Worm (Caenorhabditis elegans) whole organism, L2 larva: Measurements from ENCODE around the gene srd-8.

Experiments
- C34F6.9 ChIP-seq: fragments of 150-350 bp; optimal IDR thresholded peaks from 2 replicates; lab custom pipeline; 2014; ENCODE audit warnings: missing biosample characterization, missing genetic modification characterization
- F13H6.1 ChIP-seq: sonication (generic microtip); optimal IDR thresholded peaks from 2 replicates; lab custom pipeline; 2016; ENCODE audit warnings: missing genetic modification characterization, missing compliant biosample characterization
- alr-1 ChIP-seq: fragments of 150-350 bp; optimal IDR thresholded peaks from 2 replicates; lab custom pipeline; 2014; ENCODE audit warnings: missing biosample characterization, missing genetic modification characterization
- aly-2 ChIP-seq: fragments of 150-350 bp; optimal IDR thresholded peaks from 2 replicates; lab custom pipeline; 2014; ENCODE audit warnings: missing biosample characterization, missing genetic modification characterization
- ama-1 ChIP-seq: fragments of 150-350 bp; optimal IDR thresholded peaks from 2 replicates; lab custom pipeline; 2018; ENCODE audit warnings: inconsistent platforms
- blmp-1 ChIP-seq: sonication (generic microtip); optimal IDR thresholded peaks from 2 replicates; lab custom pipeline; 2017; ENCODE audit warnings: missing genetic modification characterization, mild to moderate bottlenecking, missing compliant biosample characterization, antibody characterized with exemption, moderate library complexity; ENCODE audit not compliant: insufficient read depth
- ceh-16 ChIP-seq: fragments of 150-350 bp; optimal IDR thresholded peaks from 2 replicates; lab custom pipeline; 2014; ENCODE audit warnings: missing biosample characterization, missing genetic modification characterization
- ceh-82 ChIP-seq: fragments of 150-350 bp; optimal IDR thresholded peaks from 2 replicates; lab custom pipeline; 2014; ENCODE audit warnings: missing biosample characterization, missing genetic modification characterization
- crh-2 ChIP-seq: sonication (generic microtip); optimal IDR thresholded peaks from 2 replicates; lab custom pipeline; 2017; ENCODE audit warnings: missing biosample characterization, missing genetic modification characterization
- egl-27 ChIP-seq: sonication (generic microtip); optimal IDR thresholded peaks from 3 replicates; lab custom pipeline; 2017; ENCODE audit warnings: missing biosample characterization, missing genetic modification reagents, missing genetic modification characterization
- elt-1 ChIP-seq: fragments of 150-350 bp; optimal IDR thresholded peaks from 2 replicates; lab custom pipeline; 2014; ENCODE audit warnings: missing biosample characterization, missing genetic modification characterization
- fos-1 ChIP-seq: fragments of 150-350 bp; optimal IDR thresholded peaks from 2 replicates; lab custom pipeline; 2014; ENCODE audit warnings: missing biosample characterization, missing genetic modification characterization
- gmeb-1 ChIP-seq: fragments of 150-350 bp; optimal IDR thresholded peaks from 2 replicates; lab custom pipeline; 2014; ENCODE audit warnings: missing biosample characterization, missing genetic modification characterization
- lin-13 ChIP-seq: fragments of 150-350 bp; optimal IDR thresholded peaks from 2 replicates; lab custom pipeline; 2014; ENCODE audit warnings: missing biosample characterization, missing genetic modification reagents, missing genetic modification characterization
- lsy-2 ChIP-seq, 2 experiments: fragments of 150-350 bp in 1 of 2; sonication (generic microtip) in 1 of 2; optimal IDR thresholded peaks; 2 replicates each; lab custom pipeline; 2014 to 2017; ENCODE audit warnings: missing biosample characterization in 2 of 2, missing genetic modification characterization in 2 of 2
- mab-5 ChIP-seq: fragments of 150-350 bp; optimal IDR thresholded peaks from 2 replicates; lab custom pipeline; 2014; ENCODE audit warnings: missing biosample characterization, missing genetic modification characterization
- mdl-1 ChIP-seq, 2 experiments: fragments of 150-350 bp in 1 of 2; sonication (generic microtip) in 1 of 2; optimal IDR thresholded peaks; 2 replicates each; lab custom pipeline; 2017; ENCODE audit warnings: missing biosample characterization in 2 of 2, missing genetic modification characterization in 2 of 2
- nhr-10 ChIP-seq: sonication (generic microtip); optimal IDR thresholded peaks from 2 replicates; lab custom pipeline; 2017; ENCODE audit warnings: missing biosample characterization, missing genetic modification characterization
- nhr-11 ChIP-seq: fragments of 150-350 bp; optimal IDR thresholded peaks from 2 replicates; lab custom pipeline; 2014; ENCODE audit warnings: missing biosample characterization, missing genetic modification characterization
- nhr-129 ChIP-seq: fragments of 150-350 bp; optimal IDR thresholded peaks from 2 replicates; lab custom pipeline; 2014; ENCODE audit warnings: missing biosample characterization, missing genetic modification characterization
- nhr-21 ChIP-seq: fragments of 150-350 bp; optimal IDR thresholded peaks from 2 replicates; lab custom pipeline; 2014; ENCODE audit warnings: missing biosample characterization, missing genetic modification characterization
- nhr-25 ChIP-seq: fragments of 150-350 bp; sonication (generic microtip); optimal IDR thresholded peaks from 3 replicates; lab custom pipeline; 2014; ENCODE audit warnings: missing biosample characterization, missing genetic modification characterization
- nhr-6 ChIP-seq: fragments of 150-350 bp; optimal IDR thresholded peaks from 2 replicates; lab custom pipeline; 2014; ENCODE audit warnings: missing biosample characterization, missing genetic modification characterization
- nhr-77 ChIP-seq: fragments of 150-350 bp; optimal IDR thresholded peaks from 2 replicates; lab custom pipeline; 2014; ENCODE audit warnings: missing biosample characterization, missing genetic modification characterization
- peb-1 ChIP-seq: fragments of 150-350 bp; optimal IDR thresholded peaks from 2 replicates; lab custom pipeline; 2014; ENCODE audit warnings: missing biosample characterization, missing genetic modification characterization
- sem-4 ChIP-seq: fragments of 150-350 bp; optimal IDR thresholded peaks from 2 replicates; lab custom pipeline; 2014; ENCODE audit warnings: missing biosample characterization, missing genetic modification reagents, missing genetic modification characterization
- skn-1 ChIP-seq: sonication (generic microtip); optimal IDR thresholded peaks from 2 replicates; lab custom pipeline; 2017; ENCODE audit warnings: missing biosample characterization, missing genetic modification characterization
- sma-3 ChIP-seq: sonication (generic microtip); optimal IDR thresholded peaks from 2 replicates; lab custom pipeline; 2016; ENCODE audit warnings: missing genetic modification reagents, missing genetic modification characterization, missing compliant biosample characterization
- sma-9 ChIP-seq, 2 experiments: fragments of 150-350 bp in 1 of 2; sonication (generic microtip) in 1 of 2; optimal IDR thresholded peaks; 2 replicates each; lab custom pipeline; 2014 to 2016; ENCODE audit warnings: missing genetic modification characterization in 2 of 2, mild to moderate bottlenecking in 1 of 2, missing biosample characterization in 1 of 2, missing compliant biosample characterization in 1 of 2, missing genetic modification reagents in 1 of 2, moderate library complexity in 1 of 2
- unc-55 ChIP-seq: fragments of 150-350 bp; sonication (generic microtip); optimal IDR thresholded peaks from 3 replicates; lab custom pipeline; 2014; ENCODE audit warnings: missing biosample characterization, missing genetic modification reagents, missing genetic modification characterization
- unc-62 ChIP-seq: fragments of 150-350 bp; optimal IDR thresholded peaks from 2 replicates; lab custom pipeline; 2014; ENCODE audit warnings: missing biosample characterization, missing genetic modification reagents, missing genetic modification characterization
- zag-1 ChIP-seq: fragments of 150-350 bp; optimal IDR thresholded peaks from 2 replicates; lab custom pipeline; 2014; ENCODE audit warnings: missing biosample characterization, missing genetic modification characterization
- ztf-4 ChIP-seq: fragments of 150-350 bp; optimal IDR thresholded peaks from 2 replicates; lab custom pipeline; 2014; ENCODE audit warnings: missing biosample characterization, missing genetic modification characterization

srd-8 gene

ce11 chrIV:5666115-5667028, 21.0 kb upstream of the srd-8 start:
- TF ChIP-seq sem-4 (tag; lab: Kevin White, UChicago) = no peak
- TF ChIP-seq nhr-10 (tag; lab: Kevin White, UChicago) = no peak
- TF ChIP-seq crh-2 = peak; percentile 58
- TF ChIP-seq nhr-129 (tag; lab: Kevin White, UChicago) = peak; percentile 19
- TF ChIP-seq nhr-6 = no peak
- peak; percentile 56 for TF ChIP-seq fos-1
- TF ChIP-seq sma-3 (GFP tag; lab: Kevin White, UChicago) = no peak
- peak; percentile 82 for TF ChIP-seq skn-1 (tag; lab: Kevin White, UChicago)

ce11 chrIV:5665353-5665918, 20.0 kb upstream of the srd-8 start:
- TF ChIP-seq ceh-82 (tag; lab: Kevin White, UChicago) = no peak
- peak; percentile 76 for TF ChIP-seq C34F6.9 (tag; lab: Kevin White, UChicago)
- TF ChIP-seq alr-1 (tag; lab: Kevin White, UChicago) = no peak
- peak; percentile 87 for TF ChIP-seq nhr-129 (tag; lab: Kevin White, UChicago)
- no peak for TF ChIP-seq elt-1 (tag; lab: Kevin White, UChicago)
- TF ChIP-seq sma-3 (GFP tag; lab: Kevin White, UChicago) = no peak
- TF ChIP-seq crh-2 = peak; percentile 32
- TF ChIP-seq sem-4 (tag; lab: Kevin White, UChicago) = peak; percentile 64
- TF ChIP-seq aly-2 = no peak
- peak; percentile 25 for TF ChIP-seq ama-1 (lab: Kevin White, UChicago)
- TF ChIP-seq nhr-77 (tag; lab: Kevin White, UChicago) = no peak
- peak; percentile 78 for TF ChIP-seq unc-55 (GFP tag; lab: Kevin White, UChicago)
- peak; percentile 30 for TF ChIP-seq F13H6.1 (tag; lab: Kevin White, UChicago)
- peak; percentile 96 for TF ChIP-seq skn-1 (tag; lab: Kevin White, UChicago)
- TF ChIP-seq blmp-1 = peak; percentile 15
- peak; percentile 4 for TF ChIP-seq lin-13 (GFP tag; lab: Kevin White, UChicago)
- no peak for TF ChIP-seq gmeb-1 (tag; lab: Kevin White, UChicago)
- no peak for TF ChIP-seq nhr-21 (tag; lab: Kevin White, UChicago)
- TF ChIP-seq nhr-25 (tag; lab: Kevin White, UChicago) = peak; percentile 72
- TF ChIP-seq lsy-2 (tag; optimal IDR thresholded peaks at IDR 0.05; lab: Kevin White, UChicago) = peak in 1 of 2 experiments; percentile 53
- no peak for TF ChIP-seq nhr-11 (tag; lab: Kevin White, UChicago)
- TF ChIP-seq mdl-1 (tag; optimal IDR thresholded peaks at IDR 0.05; lab: Kevin White, UChicago) = no peak
- TF ChIP-seq zag-1 (tag; lab: Kevin White, UChicago) = peak; percentile 4
- peak; percentile 41 for TF ChIP-seq sma-9 (GFP tag; optimal IDR thresholded peaks at IDR 0.05; lab: Kevin White, UChicago)
- TF ChIP-seq sma-9 (tag; optimal IDR thresholded peaks at IDR 0.05; lab: Kevin White, UChicago) = no peak
- peak; percentile 9 for TF ChIP-seq ztf-4 (tag; lab: Kevin White, UChicago)
- peak; percentile 69 for TF ChIP-seq fos-1
- peak; percentile 18 for TF ChIP-seq mab-5 (tag; lab: Kevin White, UChicago)

- TF ChIP-seq sma-9 (GFP tag; optimal IDR thresholded peaks at IDR 0.05; lab: Kevin White, UChicago) (no peak), sma-9 (tag; optimal IDR thresholded peaks at IDR 0.05; lab: Kevin White, UChicago) (no peak), skn-1 (tag; lab: Kevin White, UChicago) (peak; percentile 69), zag-1 (tag; lab: Kevin White, UChicago) (no peak), nhr-25 (tag; lab: Kevin White, UChicago) (peak; percentile 30)
Measured at ce11 chrIV:5664375-5665004, 19.1 kb upstream of the srd-8 start, which contains the start of gene bec-1. Gene bec-1, minus strand, starts transcription at chrIV:5664425.

- TF ChIP-seq mdl-1 (tag; optimal IDR thresholded peaks at IDR 0.05; lab: Kevin White, UChicago) (no peak), unc-62 (GFP tag; lab: Kevin White, UChicago) (no peak), unc-55 (GFP tag; lab: Kevin White, UChicago) (no peak), zag-1 (tag; lab: Kevin White, UChicago) (no peak), nhr-77 (tag; lab: Kevin White, UChicago) (no peak), alr-1 (tag; lab: Kevin White, UChicago) (no peak), nhr-11 (tag; lab: Kevin White, UChicago) (no peak), fos-1 (no peak), sem-4 (tag; lab: Kevin White, UChicago) (no peak), peb-1 (tag; lab: Kevin White, UChicago) (no peak), nhr-6 (no peak), egl-27 (tag; lab: Kevin White, UChicago) (no peak), ceh-82 (tag; lab: Kevin White, UChicago) (no peak), mab-5 (tag; lab: Kevin White, UChicago) (no peak), nhr-129 (tag; lab: Kevin White, UChicago) (no peak), C34F6.9 (tag; lab: Kevin White, UChicago) (no peak), ceh-16 (tag; lab: Kevin White, UChicago) (no peak)
Measured at ce11 chrIV:5662886-5663285, 17.5 kb upstream of the srd-8 start.
